Fruit fly (Drosophila melanogaster): ENCODE results near the gene CG6153.

Gene CG6153

DNA sequence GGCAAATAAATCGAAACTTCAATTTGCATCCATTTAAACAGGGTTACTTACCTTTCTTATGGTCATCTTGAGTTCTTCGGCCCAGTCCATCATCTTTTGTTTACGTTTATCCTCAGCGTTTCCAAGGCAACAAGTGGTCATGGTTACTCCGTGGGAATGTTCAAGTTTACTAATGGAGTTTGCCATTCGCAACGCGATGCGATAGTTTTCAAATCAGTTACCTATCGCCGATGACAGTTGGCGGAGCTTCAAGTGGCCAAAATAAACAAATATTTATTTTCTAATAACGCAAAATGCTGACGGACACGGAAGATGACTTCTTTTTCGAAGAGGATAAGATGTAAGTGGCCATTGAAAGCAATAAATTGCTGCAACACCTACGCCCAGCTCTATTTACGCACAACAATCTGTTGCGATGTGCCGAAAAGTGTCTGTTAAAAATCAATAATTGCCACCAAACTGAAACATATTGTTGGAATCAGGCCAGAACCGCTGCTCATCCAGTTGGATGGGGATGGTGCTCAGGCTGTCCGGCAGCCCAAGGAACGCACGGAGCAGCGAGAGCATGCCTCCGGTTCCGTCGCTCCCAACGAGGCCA is 2.1 kb downstream of the CG6153 start, which contains the start of the genes IFT43 and PICK1:
Gene IFT43, minus strand, starts transcription at position 166 of the 598 bp plus-strand sequence.
Gene PICK1, plus strand, starts transcription at position 211 of the 598 bp plus-strand sequence.
- TF ChIP-seq foxo (GFP tag; optimal IDR thresholded peaks at IDR 0.05), result no peak
- peak; percentile 16 for TF ChIP-seq Hr83 (GFP tag; optimal IDR thresholded peaks at IDR 0.05; ENCODE audit: poor library complexity, severe bottlenecking)

DNA sequence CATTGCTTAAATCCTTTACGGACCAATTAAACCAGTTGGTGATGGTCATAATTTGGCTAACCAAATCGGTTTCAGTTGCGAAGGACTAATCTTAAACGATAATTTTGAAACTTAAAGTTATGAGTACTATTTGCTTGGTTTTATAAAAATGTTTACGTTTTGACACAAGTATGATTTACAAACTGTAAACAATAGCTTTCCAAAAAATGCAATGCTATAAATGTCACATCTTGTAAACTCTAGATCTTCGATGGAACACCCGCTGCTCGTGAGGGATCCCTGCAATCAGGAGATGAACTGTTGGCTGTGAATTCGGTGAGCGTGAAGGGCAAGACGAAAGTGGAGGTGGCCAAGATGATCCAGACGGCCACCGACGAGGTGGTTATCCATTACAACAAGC is 4.4 kb downstream of the CG6153 start, which contains the start of gene CG5781:
Gene CG5781, minus strand, starts transcription at position 101 of the 400 bp plus-strand sequence.
- TF ChIP-seq dl (GFP tag; optimal IDR thresholded peaks at IDR 0.05; ENCODE audit: insufficient read depth in 1 of 2, partially characterized antibody in 2 of 2) (no peak), pan (optimal IDR thresholded peaks at IDR 0.05) (no peak)

- TF ChIP-seq tai (GFP tag; optimal IDR thresholded peaks at IDR 0.05) (no peak), psq (GFP tag; optimal IDR thresholded peaks at IDR 0.05) (peak; percentile 12), HLH106 (tag; optimal IDR thresholded peaks at IDR 0.05) (peak; percentile 56), foxo (GFP tag; optimal IDR thresholded peaks at IDR 0.05) (peak in 1 of 2 experiments; percentile 30), sv (GFP tag; optimal IDR thresholded peaks at IDR 0.05) (no peak), jim (GFP tag; optimal IDR thresholded peaks at IDR 0.05) (no peak), Sp1 (GFP tag; optimal IDR thresholded peaks at IDR 0.05) (peak; percentile 46), dmrt93B (GFP tag; optimal IDR thresholded peaks at IDR 0.05) (peak; percentile 14)
These were observed 7.7 kb downstream of the CG6153 start, which contains the start of gene CG17036 for dm6 chr2L:12700381-12700963. TSS of gene CG17036 (minus strand) at chr2L:12700746.

- no peak for TF ChIP-seq CG32264 (GFP tag; optimal IDR thresholded peaks at IDR 0.05)
- TF ChIP-seq ey (GFP tag; optimal IDR thresholded peaks at IDR 0.05), result no peak
- no peak for TF ChIP-seq fru (GFP tag; optimal IDR thresholded peaks at IDR 0.05)
- TF ChIP-seq dsf (GFP tag; optimal IDR thresholded peaks at IDR 0.05; ENCODE audit: borderline replicate concordance), result no peak
- no peak for TF ChIP-seq dmrt93B (GFP tag; optimal IDR thresholded peaks at IDR 0.05)
- no peak for TF ChIP-seq Mio (GFP tag; optimal IDR thresholded peaks at IDR 0.05)
- TF ChIP-seq Hnf4 (GFP tag; optimal IDR thresholded peaks at IDR 0.05), result no peak
- TF ChIP-seq Sp1 (GFP tag; optimal IDR thresholded peaks at IDR 0.05), result no peak
- TF ChIP-seq CG9705 (GFP tag; optimal IDR thresholded peaks at IDR 0.05), result no peak
- TF ChIP-seq HLH106 (tag; optimal IDR thresholded peaks at IDR 0.05), result no peak
- no peak for TF ChIP-seq sage (GFP tag; optimal IDR thresholded peaks at IDR 0.05)
- TF ChIP-seq Jra (GFP tag; optimal IDR thresholded peaks at IDR 0.05), result no peak
- TF ChIP-seq Rel (GFP tag; optimal IDR thresholded peaks at IDR 0.05), result no peak
- no peak for TF ChIP-seq Rel (tag; optimal IDR thresholded peaks at IDR 0.05)
- TF ChIP-seq br (GFP tag; optimal IDR thresholded peaks at IDR 0.05), result no peak
These were observed 8.7 kb downstream of the CG6153 start for dm6 chr2L:12701498-12701897.

dm6 chr2L:12704418-12704920 is 11.7 kb downstream of the CG6153 start, which contains the start of the genes CG5776 and spict:
TSS of gene CG5776 (minus strand) at chr2L:12704451.
TSS of gene spict (plus strand) at chr2L:12704725.
- peak; percentile 50 for TF ChIP-seq woc (GFP tag; optimal IDR thresholded peaks at IDR 0.05)
- peak; percentile 96 for TF ChIP-seq Myc (optimal IDR thresholded peaks at IDR 0.05)
- peak; percentile 15 for TF ChIP-seq dsf (GFP tag; optimal IDR thresholded peaks at IDR 0.05; ENCODE audit: borderline replicate concordance)
- peak; percentile 14 for TF ChIP-seq sv (GFP tag; optimal IDR thresholded peaks at IDR 0.05)
- no peak for TF ChIP-seq Hnf4 (GFP tag; optimal IDR thresholded peaks at IDR 0.05)
- peak; percentile 73 for TF ChIP-seq br (GFP tag; optimal IDR thresholded peaks at IDR 0.05)
- no peak for TF ChIP-seq jim (GFP tag; optimal IDR thresholded peaks at IDR 0.05)
- TF ChIP-seq HLH106 (tag; optimal IDR thresholded peaks at IDR 0.05), result peak; percentile 80
- no peak for TF ChIP-seq lola (GFP tag; optimal IDR thresholded peaks at IDR 0.05)
- TF ChIP-seq Hr83 (GFP tag; optimal IDR thresholded peaks at IDR 0.05; ENCODE audit: poor library complexity, severe bottlenecking), result no peak
- TF ChIP-seq usp (GFP tag; optimal IDR thresholded peaks at IDR 0.05), result no peak
- TF ChIP-seq CrebA (GFP tag; optimal IDR thresholded peaks at IDR 0.05; ENCODE audit: borderline replicate concordance), result no peak
- no peak for TF ChIP-seq pan (optimal IDR thresholded peaks at IDR 0.05)
- TF ChIP-seq Sp1 (GFP tag; optimal IDR thresholded peaks at IDR 0.05), result peak; percentile 84
- peak; percentile 41 for TF ChIP-seq psq (GFP tag; optimal IDR thresholded peaks at IDR 0.05)
- peak; percentile 47 for TF ChIP-seq ey (GFP tag; optimal IDR thresholded peaks at IDR 0.05)
- no peak for TF ChIP-seq tai (GFP tag; optimal IDR thresholded peaks at IDR 0.05)
- TF ChIP-seq Rel (GFP tag; optimal IDR thresholded peaks at IDR 0.05), result no peak
- peak; percentile 85 for TF ChIP-seq Rel (tag; optimal IDR thresholded peaks at IDR 0.05)
- TF ChIP-seq dl (GFP tag; optimal IDR thresholded peaks at IDR 0.05; ENCODE audit: insufficient read depth in 1 of 2, partially characterized antibody in 2 of 2), result no peak
- TF ChIP-seq Mio (GFP tag; optimal IDR thresholded peaks at IDR 0.05), result no peak
- TF ChIP-seq dmrt93B (GFP tag; optimal IDR thresholded peaks at IDR 0.05), result peak; percentile 68
- no peak for TF ChIP-seq N (GFP tag; optimal IDR thresholded peaks at IDR 0.05)
- no peak for TF ChIP-seq brk (GFP tag; optimal IDR thresholded peaks at IDR 0.05)
- peak; percentile 94 for TF ChIP-seq Jra (GFP tag; optimal IDR thresholded peaks at IDR 0.05)
- TF ChIP-seq GATAd (GFP tag; optimal IDR thresholded peaks at IDR 0.05), result no peak
- TF ChIP-seq CG32264 (GFP tag; optimal IDR thresholded peaks at IDR 0.05), result no peak
- TF ChIP-seq sage (GFP tag; optimal IDR thresholded peaks at IDR 0.05), result no peak
- TF ChIP-seq Hr78 (GFP tag; optimal IDR thresholded peaks at IDR 0.05), result no peak
- TF ChIP-seq Vsx2 (GFP tag; optimal IDR thresholded peaks at IDR 0.05; ENCODE audit: partially characterized antibody), result no peak
- peak; percentile 21 for TF ChIP-seq OdsH (GFP tag; optimal IDR thresholded peaks at IDR 0.05)
- TF ChIP-seq rgr (GFP tag; optimal IDR thresholded peaks at IDR 0.05), result peak; percentile 57
- peak; percentile 70 for TF ChIP-seq h (GFP tag; optimal IDR thresholded peaks at IDR 0.05)
- peak; percentile 71 for TF ChIP-seq CG9705 (GFP tag; optimal IDR thresholded peaks at IDR 0.05)
